Worm (Caenorhabditis elegans) whole organism, L4 larva: Measurements from ENCODE around the gene W09C2.9.
A peak's percentile ranks its signal among the peaks of the same experiment; 100 is the strongest.

Experiments used
- D1046.2 ChIP-seq: fragments of 200-800 bp; sonication (Bioruptor generic); IDR thresholded peaks from 2 replicates; pipeline ENCODE4 v1.3.6; 2022; ENCODE audit warnings: missing genetic modification characterization, missing compliant biosample characterization
- F26F4.8 ChIP-seq: fragments of 200-800 bp; sonication (Bioruptor generic); conservative IDR thresholded peaks from 2 replicates; pipeline ENCODE4 v1.3.6; 2022; ENCODE audit warnings: missing genetic modification characterization, missing compliant biosample characterization
- T20F7.1 ChIP-seq: fragments of 200-800 bp; sonication (Bioruptor generic); optimal IDR thresholded peaks from 2 replicates; lab custom pipeline; 2018; ENCODE audit warnings: mild to moderate bottlenecking, missing genetic modification characterization, missing compliant biosample characterization
- Y5F2A.4 ChIP-seq: fragments of 200-800 bp; sonication (Bioruptor generic); optimal IDR thresholded peaks from 2 replicates; lab custom pipeline; 2018; ENCODE audit warnings: mild to moderate bottlenecking, missing genetic modification characterization, missing compliant biosample characterization
- Y75B8A.6 ChIP-seq: fragments of 200-800 bp; sonication (Bioruptor generic); IDR thresholded peaks from 2 replicates; pipeline ENCODE4 v1.3.6; 2022; ENCODE audit warnings: missing genetic modification reagents, missing genetic modification characterization, missing compliant biosample characterization
- aha-1 ChIP-seq: fragments of 150-350 bp; peaks from one replicate; lab custom pipeline; 2014; ENCODE audit warnings: missing biosample characterization, missing genetic modification characterization
- ama-1 ChIP-seq: fragments of 150-350 bp; optimal IDR thresholded peaks from 2 replicates; lab custom pipeline; 2014; ENCODE audit warnings: inconsistent platforms, mixed read lengths
- arid-1 ChIP-seq: fragments of 200-800 bp; sonication (Bioruptor generic); conservative IDR thresholded peaks from 2 replicates; pipeline ENCODE4 v1.3.6; 2022; ENCODE audit warnings: missing genetic modification reagents, missing genetic modification characterization, missing compliant biosample characterization
- attf-4 ChIP-seq: sonication (generic microtip); optimal IDR thresholded peaks from 3 replicates; lab custom pipeline; 2017; ENCODE audit warnings: missing biosample characterization, missing genetic modification characterization
- ceh-28 ChIP-seq: fragments of 150-350 bp; optimal IDR thresholded peaks from 2 replicates; lab custom pipeline; 2014; ENCODE audit warnings: missing biosample characterization, missing genetic modification reagents, missing genetic modification characterization
- cey-2 ChIP-seq: sonication (generic microtip); optimal IDR thresholded peaks from 3 replicates; lab custom pipeline; 2017; ENCODE audit warnings: missing genetic modification characterization, mild to moderate bottlenecking, missing compliant biosample characterization, antibody characterized with exemption, borderline replicate concordance; ENCODE audit not compliant: insufficient read depth
- ctbp-1 ChIP-seq: fragments of 200-800 bp; sonication (Bioruptor generic); IDR thresholded peaks from 2 replicates; pipeline ENCODE4 v1.3.6; 2022; ENCODE audit warnings: missing genetic modification reagents, missing genetic modification characterization, missing compliant biosample characterization
- daf-12 ChIP-seq: fragments of 150-350 bp; optimal IDR thresholded peaks from 2 replicates; lab custom pipeline; 2014; ENCODE audit warnings: missing biosample characterization, missing genetic modification reagents, missing genetic modification characterization
- daf-19 ChIP-seq: fragments of 200-800 bp; sonication (Bioruptor generic); conservative IDR thresholded peaks from 2 replicates; pipeline ENCODE4 v1.3.6; 2022; ENCODE audit warnings: missing genetic modification characterization, missing compliant biosample characterization
- dpl-1 ChIP-seq: fragments of 150-350 bp; optimal IDR thresholded peaks from 2 replicates; lab custom pipeline; 2014; ENCODE audit warnings: missing biosample characterization, missing genetic modification reagents, missing genetic modification characterization
- fkh-10 ChIP-seq: fragments of 150-350 bp; optimal IDR thresholded peaks from 2 replicates; lab custom pipeline; 2014; ENCODE audit warnings: missing biosample characterization, missing genetic modification reagents, missing genetic modification characterization
- gei-8 ChIP-seq: fragments of 200-800 bp; sonication (Bioruptor generic); optimal IDR thresholded peaks from 2 replicates; lab custom pipeline; 2018; ENCODE audit warnings: mild to moderate bottlenecking, missing genetic modification characterization, missing compliant biosample characterization
- hlh-30 ChIP-seq: sonication (generic microtip); optimal IDR thresholded peaks from 2 replicates; lab custom pipeline; 2017; ENCODE audit warnings: antibody characterized with exemption, mild to moderate bottlenecking, missing genetic modification characterization, missing compliant biosample characterization; ENCODE audit not compliant: insufficient read depth
- hmg-1.1 ChIP-seq: fragments of 200-800 bp; sonication (Bioruptor generic); IDR thresholded peaks from 2 replicates; pipeline ENCODE4 v1.3.6; 2022; ENCODE audit warnings: missing genetic modification reagents, missing genetic modification characterization, missing compliant biosample characterization
- lin-1 ChIP-seq: fragments of 200-800 bp; sonication (Bioruptor generic); IDR thresholded peaks from 2 replicates; pipeline ENCODE4 v1.3.6; 2022; ENCODE audit warnings: missing genetic modification reagents, missing genetic modification characterization, missing compliant biosample characterization
- lin-13 ChIP-seq: fragments of 150-350 bp; optimal IDR thresholded peaks from 2 replicates; lab custom pipeline; 2014; ENCODE audit warnings: missing biosample characterization, missing genetic modification reagents, missing genetic modification characterization
- lin-15B ChIP-seq: fragments of 150-350 bp; sonication (generic microtip); optimal IDR thresholded peaks from 3 replicates; lab custom pipeline; 2014; ENCODE audit warnings: missing biosample characterization, missing genetic modification characterization
- lin-29 ChIP-seq: fragments of 200-800 bp; sonication (Bioruptor generic); IDR thresholded peaks from 2 replicates; pipeline ENCODE4 v1.3.6; 2022; ENCODE audit warnings: missing genetic modification reagents, missing genetic modification characterization, missing compliant biosample characterization
- lin-39 ChIP-seq: fragments of 150-350 bp; optimal IDR thresholded peaks from 2 replicates; lab custom pipeline; 2014; ENCODE audit warnings: missing biosample characterization, missing genetic modification reagents, missing genetic modification characterization
- lir-3 ChIP-seq: sonication (generic microtip); optimal IDR thresholded peaks from 2 replicates; lab custom pipeline; 2016; ENCODE audit warnings: mild to moderate bottlenecking, missing genetic modification characterization, missing compliant biosample characterization
- madf-5 ChIP-seq, 2 experiments: fragments of 200-800 bp; sonication (Bioruptor generic); IDR thresholded peaks; 2 replicates each; pipeline ENCODE4 v1.3.6; 2022; ENCODE audit warnings: missing compliant biosample characterization in 2 of 2, missing genetic modification characterization in 2 of 2
- madf-9 ChIP-seq: fragments of 200-800 bp; sonication (Bioruptor generic); conservative IDR thresholded peaks from 2 replicates; pipeline ENCODE4 v1.3.6; 2022; ENCODE audit warnings: missing genetic modification reagents, missing genetic modification characterization, missing compliant biosample characterization
- mdt-29 ChIP-seq: fragments of 200-800 bp; sonication (Bioruptor generic); IDR thresholded peaks from 2 replicates; pipeline ENCODE4 v1.3.6; 2022; ENCODE audit warnings: missing genetic modification reagents, missing genetic modification characterization, missing compliant biosample characterization
- mes-2 ChIP-seq: sonication (generic microtip); optimal IDR thresholded peaks from 2 replicates; lab custom pipeline; 2016; ENCODE audit warnings: missing genotype, mild to moderate bottlenecking, missing genetic modification characterization, missing compliant biosample characterization; ENCODE audit not compliant: poor library complexity, severe bottlenecking
- mxl-2 ChIP-seq: fragments of 200-800 bp; sonication (Bioruptor generic); conservative IDR thresholded peaks from 2 replicates; pipeline ENCODE4 v1.3.6; 2022; ENCODE audit warnings: missing genetic modification reagents, missing genetic modification characterization, missing compliant biosample characterization
- mxl-3 ChIP-seq: fragments of 200-800 bp; sonication (Bioruptor generic); optimal IDR thresholded peaks from 2 replicates; lab custom pipeline; 2018; ENCODE audit warnings: mild to moderate bottlenecking, missing genetic modification characterization, missing compliant biosample characterization
- nhr-10 ChIP-seq: fragments of 150-350 bp; optimal IDR thresholded peaks from 2 replicates; lab custom pipeline; 2014; ENCODE audit warnings: missing biosample characterization, missing genetic modification characterization
- nhr-11 ChIP-seq: fragments of 150-350 bp; optimal IDR thresholded peaks from 2 replicates; lab custom pipeline; 2014; ENCODE audit warnings: missing biosample characterization, missing genetic modification characterization
- nhr-111 ChIP-seq: fragments of 200-800 bp; sonication (Bioruptor generic); optimal IDR thresholded peaks from 2 replicates; lab custom pipeline; 2018; ENCODE audit warnings: mild to moderate bottlenecking, missing genetic modification characterization, missing compliant biosample characterization
- nhr-25 ChIP-seq: sonication (generic microtip); optimal IDR thresholded peaks from 2 replicates; lab custom pipeline; 2017; ENCODE audit warnings: missing genetic modification characterization, mild to moderate bottlenecking, missing compliant biosample characterization, antibody characterized with exemption, moderate library complexity, borderline replicate concordance; ENCODE audit not compliant: insufficient read depth
- nhr-28 ChIP-seq: fragments of 150-350 bp; optimal IDR thresholded peaks from 2 replicates; lab custom pipeline; 2014; ENCODE audit warnings: missing biosample characterization, missing genetic modification characterization
- nhr-42 ChIP-seq: fragments of 200-800 bp; sonication (Bioruptor generic); IDR thresholded peaks from 2 replicates; pipeline ENCODE4 v1.3.6; 2022; ENCODE audit warnings: missing genetic modification characterization, missing compliant biosample characterization
- nhr-48 ChIP-seq: sonication (generic microtip); optimal IDR thresholded peaks from 2 replicates; lab custom pipeline; 2016; ENCODE audit warnings: mild to moderate bottlenecking, missing genetic modification characterization, missing compliant biosample characterization
- nhr-77 ChIP-seq: fragments of 150-350 bp; optimal IDR thresholded peaks from 2 replicates; lab custom pipeline; 2014; ENCODE audit warnings: missing biosample characterization, missing genetic modification characterization
- pha-4 ChIP-seq, 2 experiments: fragments of 150-350 bp in 1 of 2; fragments of 200-800 bp in 1 of 2; sonication (Bioruptor generic) in 1 of 2; IDR thresholded peaks in 1 of 2; optimal IDR thresholded peaks in 1 of 2; 2 replicates each; pipeline versions ENCODE4 v1.3.6 to Lab custom; 2014 to 2022; ENCODE audit warnings: missing genetic modification characterization in 2 of 2, missing genetic modification reagents in 2 of 2, missing biosample characterization in 1 of 2, missing compliant biosample characterization in 1 of 2
- rbr-2 ChIP-seq: sonication (generic microtip); optimal IDR thresholded peaks from 2 replicates; lab custom pipeline; 2016; ENCODE audit warnings: missing genotype, missing genetic modification characterization, missing compliant biosample characterization
- sdz-12 ChIP-seq: fragments of 200-800 bp; sonication (Bioruptor generic); optimal IDR thresholded peaks from 2 replicates; lab custom pipeline; 2018; ENCODE audit warnings: mild to moderate bottlenecking, missing genetic modification characterization, missing compliant biosample characterization
- set-16 ChIP-seq: fragments of 200-800 bp; sonication (Bioruptor generic); IDR thresholded peaks from 2 replicates; pipeline ENCODE4 v1.3.6; 2022; ENCODE audit warnings: missing genetic modification reagents, missing genetic modification characterization, missing compliant biosample characterization
- skn-1 ChIP-seq: fragments of 150-350 bp; optimal IDR thresholded peaks from 2 replicates; lab custom pipeline; 2014; ENCODE audit warnings: missing biosample characterization, missing genetic modification characterization
- snpc-4 ChIP-seq: fragments of 150-350 bp; optimal IDR thresholded peaks from 2 replicates; lab custom pipeline; 2014; ENCODE audit warnings: missing biosample characterization, missing genetic modification characterization
- tag-97 ChIP-seq: fragments of 200-800 bp; sonication (Bioruptor generic); IDR thresholded peaks from 2 replicates; pipeline ENCODE4 v1.3.6; 2022; ENCODE audit warnings: missing genetic modification characterization, missing compliant biosample characterization
- unc-62 ChIP-seq, 3 experiments: fragments of 150-350 bp in 1 of 3; sonication (generic microtip); optimal IDR thresholded peaks in 2 of 3; peaks in 1 of 3; 1 replicate in 1 of 3; 2 replicates in 2 of 3; lab custom pipeline; 2014 to 2017; ENCODE audit warnings: missing biosample characterization in 3 of 3, missing genetic modification characterization in 3 of 3, missing genetic modification reagents in 3 of 3, missing genotype in 1 of 3
- zfp-3 ChIP-seq: fragments of 200-800 bp; sonication (Bioruptor generic); conservative IDR thresholded peaks from 2 replicates; pipeline ENCODE4 v1.3.6; 2022; ENCODE audit warnings: missing genetic modification reagents, missing genetic modification characterization, missing compliant biosample characterization
- zip-2 ChIP-seq: fragments of 150-350 bp; optimal IDR thresholded peaks from 2 replicates; lab custom pipeline; 2014; ENCODE audit warnings: missing biosample characterization, missing genetic modification characterization

The W09C2.9 gene

DNA sequence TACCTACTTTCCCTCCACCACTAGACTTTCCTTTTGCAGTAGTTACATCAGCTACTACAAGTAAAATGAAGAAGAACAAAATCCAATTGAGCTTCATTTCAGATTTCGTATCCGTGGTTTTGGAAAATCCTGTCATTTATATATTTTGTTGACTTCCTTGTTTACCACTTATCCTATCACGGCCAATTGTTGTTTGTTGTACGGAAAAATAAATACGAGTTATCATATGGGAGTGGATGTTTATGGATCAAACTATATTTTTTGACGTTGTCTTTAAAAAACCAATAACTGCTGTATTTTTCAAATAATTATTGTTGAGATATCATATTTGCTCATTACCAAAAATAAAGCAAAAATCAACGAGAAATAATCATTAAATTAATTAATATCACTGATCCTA, at the start of gene W09C2.9:
W09C2.9 (minus strand) TSS at position 101 of the 400 bp plus-strand sequence.
- TF ChIP-seq lir-3 (tag; lab: Kevin White, UChicago): no peak
- TF ChIP-seq zfp-3: no peak
- TF ChIP-seq skn-1 (tag; lab: Kevin White, UChicago): no peak
- TF ChIP-seq mes-2 (tag; lab: Kevin White, UChicago): no peak
- no peak for TF ChIP-seq lin-13 (GFP tag; lab: Kevin White, UChicago)

ce11 chrIV:9672434-9672833, 49.3 kb upstream of the W09C2.9 start:
- no peak for TF ChIP-seq dpl-1 (GFP tag; lab: Kevin White, UChicago)
- TF ChIP-seq lir-3 (tag; lab: Kevin White, UChicago): no peak
- no peak for TF ChIP-seq madf-9 (GFP tag; lab: Robert Waterston, UW)
- TF ChIP-seq gei-8: peak; percentile 38
- no peak for TF ChIP-seq lin-1 (GFP tag; lab: Robert Waterston, UW)
- no peak for TF ChIP-seq nhr-10
- TF ChIP-seq ctbp-1 (GFP tag; lab: Robert Waterston, UW): no peak
- TF ChIP-seq lin-39 (tag; lab: Kevin White, UChicago): no peak
- TF ChIP-seq pha-4 (GFP tag; IDR thresholded peaks at IDR 0.05; lab: Robert Waterston, UW): no peak
- no peak for TF ChIP-seq pha-4 (tag; optimal IDR thresholded peaks at IDR 0.05; lab: Kevin White, UChicago)
- no peak for TF ChIP-seq attf-4
- no peak for TF ChIP-seq Y75B8A.6 (GFP tag; lab: Robert Waterston, UW)
- no peak for TF ChIP-seq nhr-111 (GFP tag; lab: Kevin White, UChicago)
- TF ChIP-seq rbr-2 (tag; lab: Kevin White, UChicago): no peak
- TF ChIP-seq hlh-30: peak; percentile 71
- no peak for TF ChIP-seq nhr-77 (tag; lab: Kevin White, UChicago)
- TF ChIP-seq daf-12 (tag; lab: Kevin White, UChicago): no peak
- TF ChIP-seq set-16: no peak
- no peak for TF ChIP-seq snpc-4
- no peak for TF ChIP-seq nhr-25
- no peak for TF ChIP-seq tag-97 (GFP tag; lab: Robert Waterston, UW)
- no peak for TF ChIP-seq fkh-10 (GFP tag; lab: Kevin White, UChicago)
- TF ChIP-seq mxl-3 (GFP tag; lab: Kevin White, UChicago): peak; percentile 7
- TF ChIP-seq aha-1: peak; percentile 97
- no peak for TF ChIP-seq daf-19 (GFP tag; lab: Robert Waterston, UW)
- peak in 1 of 2 experiments; percentile 66 for TF ChIP-seq unc-62 (GFP tag; optimal IDR thresholded peaks at IDR 0.05 in 1 of 2; lab: Kevin White, UChicago)
- no peak for TF ChIP-seq unc-62 (tag; optimal IDR thresholded peaks at IDR 0.05; lab: Kevin White, UChicago)
- TF ChIP-seq nhr-11 (tag; lab: Kevin White, UChicago): no peak
- TF ChIP-seq lin-29 (GFP tag; lab: Robert Waterston, UW): no peak
- TF ChIP-seq F26F4.8 (GFP tag; lab: Robert Waterston, UW): no peak
- TF ChIP-seq T20F7.1: no peak
- no peak for TF ChIP-seq sdz-12 (GFP tag; lab: Kevin White, UChicago)
- TF ChIP-seq nhr-48 (tag; lab: Kevin White, UChicago): peak; percentile 32
- TF ChIP-seq D1046.2 (GFP tag; lab: Robert Waterston, UW): no peak
- TF ChIP-seq nhr-42 (GFP tag; lab: Robert Waterston, UW): no peak
- no peak for TF ChIP-seq ceh-28 (tag; lab: Kevin White, UChicago)
- no peak for TF ChIP-seq madf-5 (GFP tag; IDR thresholded peaks at IDR 0.05; lab: Robert Waterston, UW)
- TF ChIP-seq arid-1: no peak
- no peak for TF ChIP-seq skn-1 (tag; lab: Kevin White, UChicago)
- no peak for TF ChIP-seq Y5F2A.4 (GFP tag; lab: Kevin White, UChicago)
- TF ChIP-seq lin-15B: no peak
- peak; percentile 53 for TF ChIP-seq cey-2 (tag; lab: Kevin White, UChicago)
- TF ChIP-seq hmg-1.1 (GFP tag; lab: Robert Waterston, UW): no peak
- TF ChIP-seq nhr-28 (tag; lab: Kevin White, UChicago): peak; percentile 82
- TF ChIP-seq ama-1: no peak
- TF ChIP-seq mxl-2 (GFP tag; lab: Robert Waterston, UW): no peak
- no peak for TF ChIP-seq mdt-29
- no peak for TF ChIP-seq zip-2 (tag; lab: Kevin White, UChicago)
